Worm (Caenorhabditis elegans): ENCODE results near the gene ncx-5.

DNA sequence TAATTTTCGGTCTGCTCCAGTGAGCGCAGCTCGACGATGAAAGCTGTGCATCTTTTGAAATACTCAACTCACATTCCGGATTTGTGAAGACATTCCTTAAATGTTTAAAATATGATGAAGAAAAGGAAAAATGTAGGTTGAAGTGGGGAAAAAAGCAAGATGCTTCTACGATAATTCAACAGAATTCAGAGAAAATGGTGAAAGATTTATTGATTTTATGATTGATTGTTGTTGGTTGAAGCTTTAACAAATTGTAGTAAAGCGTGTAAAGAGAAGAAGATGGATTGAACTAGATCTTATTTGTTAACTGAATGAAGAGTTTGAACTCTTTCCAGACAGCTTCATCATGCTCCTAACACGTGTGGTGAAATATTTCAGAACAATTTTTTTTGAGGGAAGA, at the start of gene ncx-5:
- TF ChIP-seq ces-1 (GFP tag; optimal IDR thresholded peaks at IDR 0.05) (no peak), nhr-12 (tag; optimal IDR thresholded peaks at IDR 0.05) (no peak), efl-3 (GFP tag; optimal IDR thresholded peaks at IDR 0.05) (no peak), pqm-1 (tag; optimal IDR thresholded peaks at IDR 0.05) (no peak), aly-2 (tag; optimal IDR thresholded peaks at IDR 0.05) (no peak), dpl-1 (GFP tag; optimal IDR thresholded peaks at IDR 0.05) (no peak), pag-3 (tag; optimal IDR thresholded peaks at IDR 0.05; ENCODE audit: borderline replicate concordance, insufficient read depth) (no peak), unc-62 (GFP tag; optimal IDR thresholded peaks at IDR 0.05) (no peak), dsc-1 (tag; optimal IDR thresholded peaks at IDR 0.05) (no peak), vab-15 (tag; optimal IDR thresholded peaks at IDR 0.05) (no peak), mdl-1 (tag; optimal IDR thresholded peaks at IDR 0.05) (no peak), lin-13 (GFP tag; optimal IDR thresholded peaks at IDR 0.05) (no peak), lsy-2 (tag; optimal IDR thresholded peaks at IDR 0.05) (no peak)

Data from whole organism, L1 larva.